Fruit fly (Drosophila melanogaster) whole organism, embryonic: ENCODE data around the gene Eip75B.

Experiments
- CG13424 ChIP-seq: fragments of 200-800 bp; sonication (Bioruptor generic); optimal IDR thresholded peaks from 2 replicates; lab custom pipeline; 2019; ENCODE audit warnings: missing biosample characterization, mild to moderate bottlenecking, missing genetic modification characterization, moderate library complexity
- CG2202 ChIP-seq: fragments of 200-800 bp; sonication (Bioruptor generic); optimal IDR thresholded peaks from 2 replicates; lab custom pipeline; 2018; ENCODE audit warnings: missing biosample characterization, mild to moderate bottlenecking, missing genetic modification characterization
- CG7987 ChIP-seq: fragments of 200-800 bp; sonication (Bioruptor generic); optimal IDR thresholded peaks from 2 replicates; lab custom pipeline; 2018; ENCODE audit warnings: missing biosample characterization, mild to moderate bottlenecking, missing genetic modification characterization, moderate library complexity
- CG8290 ChIP-seq, 3 experiments: fragments of 200-800 bp; sonication (Bioruptor generic); optimal IDR thresholded peaks; 2 replicates each; lab custom pipeline; 2016 to 2019; ENCODE audit warnings: missing biosample characterization in 3 of 3, missing genetic modification characterization in 3 of 3, mild to moderate bottlenecking in 2 of 3, moderate library complexity in 1 of 3
- CG9609 ChIP-seq: fragments of 200-800 bp; sonication (Bioruptor generic); optimal IDR thresholded peaks from 3 replicates; lab custom pipeline; 2016; ENCODE audit warnings: missing biosample characterization, missing genetic modification characterization
- Pdp1 ChIP-seq, 2 experiments: fragments of 200-800 bp; sonication (Bioruptor generic); optimal IDR thresholded peaks; 3 replicates each; lab custom pipeline; 2016; ENCODE audit warnings: missing biosample characterization in 2 of 2, missing genetic modification characterization in 2 of 2, mild to moderate bottlenecking in 1 of 2, moderate library complexity in 1 of 2
- Ptx1 ChIP-seq: fragments of 200-800 bp; sonication (Bioruptor generic); IDR thresholded peaks from 2 replicates; pipeline ENCODE4 v1.3.6; 2022; ENCODE audit warnings: missing biosample characterization, missing genetic modification characterization
- crp ChIP-seq, 2 experiments: fragments of 200-800 bp; sonication (Bioruptor generic); optimal IDR thresholded peaks; 2 replicates in 1 of 2; 3 replicates in 1 of 2; lab custom pipeline; 2017; ENCODE audit warnings: missing biosample characterization in 2 of 2, missing genetic modification characterization in 2 of 2, mild to moderate bottlenecking in 1 of 2, moderate library complexity in 1 of 2
- dysf ChIP-seq: fragments of 200-800 bp; sonication (Bioruptor generic); IDR thresholded peaks from 3 replicates; pipeline ENCODE4 v1.3.6; 2022; ENCODE audit warnings: missing biosample characterization, missing genetic modification characterization
- kni ChIP-seq: fragments of 200-800 bp; sonication (Bioruptor generic); optimal IDR thresholded peaks from 3 replicates; lab custom pipeline; 2017; ENCODE audit warnings: mild to moderate bottlenecking, missing biosample characterization, missing genetic modification reagents, missing genetic modification characterization
- pfk ChIP-seq: fragments of 200-800 bp; sonication (Bioruptor generic); optimal IDR thresholded peaks from 2 replicates; lab custom pipeline; 2018; ENCODE audit warnings: missing biosample characterization, mild to moderate bottlenecking, missing genetic modification characterization, moderate library complexity

DNA sequence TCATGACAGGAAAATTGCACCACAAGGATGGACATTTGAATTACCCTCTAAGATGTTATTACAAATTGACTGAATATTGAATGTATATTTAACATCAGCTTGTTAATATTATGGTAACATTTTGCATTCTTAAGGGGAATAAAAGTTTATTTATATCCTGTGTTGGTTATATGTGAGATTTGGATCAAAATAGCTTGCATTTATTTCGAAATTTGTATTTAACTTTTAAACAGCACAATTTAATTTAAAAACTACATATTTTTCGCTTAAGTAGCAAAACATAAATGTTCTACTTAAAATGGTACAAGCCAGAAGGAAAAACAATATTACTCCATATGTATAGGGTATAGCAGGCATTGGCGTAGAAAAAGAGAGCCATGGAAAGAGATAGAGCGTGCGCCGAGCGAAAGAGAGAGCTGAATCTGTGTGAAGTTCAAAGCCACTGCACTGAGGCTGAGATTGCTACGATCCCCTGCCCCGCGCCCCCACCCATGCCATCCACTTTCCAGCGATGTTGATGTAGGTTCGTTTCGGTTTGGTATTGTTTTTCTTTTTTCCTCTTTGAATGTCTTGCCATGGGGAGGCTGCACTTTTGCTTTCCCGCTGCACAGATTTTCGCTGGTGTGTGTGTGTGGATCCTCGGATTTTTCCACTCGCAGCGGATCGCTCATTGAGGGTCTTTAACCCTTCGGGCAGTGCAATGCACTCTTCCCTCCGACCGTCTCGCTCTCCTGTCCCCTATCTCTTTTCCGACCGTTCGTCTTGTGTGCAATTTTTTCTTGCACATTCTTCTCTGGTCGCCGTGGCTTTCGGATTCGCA is 59.2 kb downstream of the Eip75B start:
- peak; percentile 77 for TF ChIP-seq CG9609 (GFP tag; lab: Kevin White, UChicago)
- TF ChIP-seq pfk (GFP tag; lab: Kevin White, UChicago) = no peak
- TF ChIP-seq Pdp1 (GFP tag; optimal IDR thresholded peaks at IDR 0.05; lab: Kevin White, UChicago) = peak; percentile 79 to 86
- TF ChIP-seq crp (GFP tag; optimal IDR thresholded peaks at IDR 0.05; lab: Kevin White, UChicago) = peak in 1 of 2 experiments; percentile 29
- peak; percentile 67 for TF ChIP-seq kni
- peak; percentile 58 for TF ChIP-seq dysf (GFP tag; lab: Robert Waterston, UW)
- TF ChIP-seq CG2202 (tag; lab: Kevin White, UChicago) = peak; percentile 92
- TF ChIP-seq CG8290 (GFP tag; optimal IDR thresholded peaks at IDR 0.05; lab: Kevin White, UChicago) = peak; percentile 65
- TF ChIP-seq CG8290 (tag; optimal IDR thresholded peaks at IDR 0.05; lab: Kevin White, UChicago) = peak in 1 of 2 experiments; percentile 81
- peak; percentile 61 for TF ChIP-seq Ptx1 (GFP tag; lab: Robert Waterston, UW)
- TF ChIP-seq CG13424 (tag; lab: Kevin White, UChicago) = peak; percentile 90
- peak; percentile 36 for TF ChIP-seq CG7987
